Worm (Caenorhabditis elegans) whole organism, mixed stage, embryonic: ENCODE results near the gene atic-1.

Experiments used
- cnd-1 ChIP-seq: fragments of 200-800 bp; sonication (Bioruptor generic); optimal IDR thresholded peaks from 2 replicates; lab custom pipeline; 2018; ENCODE audit warnings: mild to moderate bottlenecking, missing genetic modification characterization, missing compliant biosample characterization
- flh-1 ChIP-seq: fragments of 200-800 bp; sonication (Bioruptor generic); optimal IDR thresholded peaks from 2 replicates; lab custom pipeline; 2018; ENCODE audit warnings: mild to moderate bottlenecking, missing genetic modification characterization, moderate library complexity, missing compliant biosample characterization
- lin-32 ChIP-seq: fragments of 200-800 bp; sonication (Bioruptor generic); optimal IDR thresholded peaks from 2 replicates; lab custom pipeline; 2018; ENCODE audit warnings: mild to moderate bottlenecking, missing genetic modification characterization, missing compliant biosample characterization
- nhr-237 ChIP-seq: fragments of 150-350 bp; optimal IDR thresholded peaks from 2 replicates; lab custom pipeline; 2014; ENCODE audit warnings: missing biosample characterization, missing genetic modification characterization
- nhr-76 ChIP-seq: sonication (generic microtip); optimal IDR thresholded peaks from 2 replicates; lab custom pipeline; 2017; ENCODE audit warnings: missing biosample characterization, missing genetic modification characterization
- snpc-4 ChIP-seq: fragments of 150-350 bp; optimal IDR thresholded peaks from 2 replicates; lab custom pipeline; 2014; ENCODE audit warnings: missing biosample characterization, missing genetic modification characterization
- unc-39 ChIP-seq: fragments of 150-350 bp; optimal IDR thresholded peaks from 2 replicates; lab custom pipeline; 2014; ENCODE audit warnings: missing biosample characterization, missing genetic modification characterization
- unc-62 ChIP-seq: fragments of 150-350 bp; optimal IDR thresholded peaks from 2 replicates; lab custom pipeline; 2014; ENCODE audit warnings: missing biosample characterization, missing genetic modification reagents, missing genetic modification characterization
- ztf-11 ChIP-seq: fragments of 150-350 bp; optimal IDR thresholded peaks from 2 replicates; lab custom pipeline; 2014; ENCODE audit warnings: missing biosample characterization, missing genetic modification characterization

DNA sequence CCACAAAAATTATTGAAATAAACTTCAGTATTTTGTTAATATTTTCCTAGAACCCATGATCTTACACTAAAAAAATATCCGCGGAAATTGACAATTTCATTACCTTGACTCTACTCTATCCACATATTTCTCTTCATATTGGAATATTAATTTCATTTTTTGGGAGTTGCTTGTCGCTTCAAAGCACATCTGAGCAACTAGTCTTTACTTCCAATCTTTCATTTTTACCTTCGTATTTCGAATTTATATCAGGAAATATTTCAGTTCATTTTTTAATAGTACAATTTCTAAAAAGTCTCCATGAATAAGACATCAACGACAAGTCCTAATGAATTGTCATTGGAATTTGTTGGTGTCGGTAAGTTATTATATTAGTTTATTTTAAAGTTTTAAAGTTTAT lies 2.8 kb upstream of the atic-1 start, which contains the start of gene srt-73:
- no peak for TF ChIP-seq unc-39 (tag; lab: Kevin White, UChicago)
- no peak for TF ChIP-seq lin-32 (GFP tag; lab: Kevin White, UChicago)
- no peak for TF ChIP-seq unc-62 (GFP tag; lab: Kevin White, UChicago)
- no peak for TF ChIP-seq nhr-76 (tag; lab: Kevin White, UChicago)
- no peak for TF ChIP-seq nhr-237 (tag; lab: Kevin White, UChicago)
- no peak for TF ChIP-seq snpc-4 (tag; lab: Kevin White, UChicago)
- no peak for TF ChIP-seq ztf-11 (tag; lab: Kevin White, UChicago)
- no peak for TF ChIP-seq cnd-1 (tag; lab: Kevin White, UChicago)
- no peak for TF ChIP-seq flh-1 (GFP tag; lab: Kevin White, UChicago)
